Worm (Caenorhabditis elegans): ENCODE results near the gene klp-6.

DNA sequence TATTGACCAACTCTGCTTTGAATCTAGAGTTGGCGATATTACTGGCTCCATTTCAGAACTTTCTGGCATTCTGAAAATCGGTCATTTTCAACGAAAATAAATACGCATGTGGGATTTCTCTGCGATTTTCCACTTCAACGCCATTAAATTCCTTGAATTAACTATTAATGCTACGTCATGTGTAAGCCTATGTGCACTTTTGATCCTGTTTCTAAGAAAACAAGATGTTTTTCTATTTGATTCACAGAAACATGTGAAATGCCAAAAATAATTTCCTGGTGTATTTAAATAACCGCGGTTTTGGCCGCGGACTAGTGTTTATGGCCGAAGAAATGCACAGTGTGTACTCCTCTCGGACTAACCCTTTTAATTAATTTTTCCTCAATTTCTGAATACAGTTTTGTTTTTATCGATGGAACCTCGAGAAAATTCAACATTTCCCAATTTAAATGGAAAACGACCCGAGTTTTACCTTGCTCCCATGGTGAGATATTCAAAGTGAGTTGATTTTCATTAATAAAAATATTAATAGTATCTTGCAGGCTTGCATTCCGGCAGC lies 38.0 kb downstream of the klp-6 start, which contains the start of the genes C45G9.11 and C45G9.2:
- TF ChIP-seq unc-39 (tag; optimal IDR thresholded peaks at IDR 0.05): no peak
- TF ChIP-seq drap-1 (GFP tag; optimal IDR thresholded peaks at IDR 0.05): no peak
- no peak for TF ChIP-seq pha-4 (tag; optimal IDR thresholded peaks at IDR 0.05)
- no peak for TF ChIP-seq ztf-11 (tag; optimal IDR thresholded peaks at IDR 0.05)
